Fruit fly (Drosophila melanogaster) whole organism, embryonic: ENCODE data around the gene Snx27.

Source experiments
- Antp ChIP-seq: fragments of 200-800 bp; sonication (Bioruptor generic); optimal IDR thresholded peaks from 3 replicates; lab custom pipeline; 2016; ENCODE audit warnings: missing biosample characterization, missing genetic modification characterization
- Atf-2 ChIP-seq: fragments of 200-800 bp; sonication (Bioruptor generic); optimal IDR thresholded peaks from 2 replicates; lab custom pipeline; 2016; ENCODE audit warnings: missing biosample characterization, missing genetic modification characterization
- B-H2 ChIP-seq: fragments of 200-800 bp; sonication (Bioruptor generic); optimal IDR thresholded peaks from 2 replicates; lab custom pipeline; 2018; ENCODE audit warnings: missing biosample characterization, mild to moderate bottlenecking, missing genetic modification characterization
- BEAF-32 ChIP-seq: fragments of 200-800 bp; sonication (Bioruptor generic); optimal IDR thresholded peaks from 3 replicates; lab custom pipeline; 2017; ENCODE audit warnings: missing biosample characterization, missing genetic modification characterization, mild to moderate bottlenecking, moderate library complexity, missing genetic modification reagents
- CG12659 ChIP-seq: fragments of 200-800 bp; sonication (Bioruptor generic); optimal IDR thresholded peaks from 3 replicates; lab custom pipeline; 2017; ENCODE audit warnings: mild to moderate bottlenecking, missing biosample characterization, missing genetic modification reagents, missing genetic modification characterization
- CG12769 ChIP-seq: fragments of 200-800 bp; sonication (Bioruptor generic); optimal IDR thresholded peaks from 2 replicates; lab custom pipeline; 2019; ENCODE audit warnings: missing biosample characterization, mild to moderate bottlenecking, missing genetic modification characterization, moderate library complexity
- CG14014 ChIP-seq: fragments of 200-800 bp; sonication (Bioruptor generic); IDR thresholded peaks from 2 replicates; pipeline ENCODE4 v1.3.6; 2022; ENCODE audit warnings: missing biosample characterization, missing genetic modification characterization
- CG15011 ChIP-seq: fragments of 200-800 bp; sonication (Bioruptor generic); optimal IDR thresholded peaks from 3 replicates; lab custom pipeline; 2018; ENCODE audit warnings: missing biosample characterization, mild to moderate bottlenecking, missing genetic modification characterization
- CG15696 ChIP-seq: fragments of 200-800 bp; sonication (Bioruptor generic); optimal IDR thresholded peaks from 2 replicates; lab custom pipeline; 2019; ENCODE audit warnings: missing biosample characterization, mild to moderate bottlenecking, missing genetic modification characterization, moderate library complexity
- CG17359 ChIP-seq: fragments of 200-800 bp; sonication (Bioruptor generic); optimal IDR thresholded peaks from 3 replicates; lab custom pipeline; 2018; ENCODE audit warnings: missing biosample characterization, mild to moderate bottlenecking, missing genetic modification characterization, moderate library complexity
- CG17612 ChIP-seq: fragments of 200-800 bp; sonication (Bioruptor generic); IDR thresholded peaks from 2 replicates; pipeline ENCODE4 v1.3.6; 2022; ENCODE audit warnings: missing biosample characterization, missing genetic modification characterization
- CG18262 ChIP-seq: fragments of 200-800 bp; optimal IDR thresholded peaks from 3 replicates; lab custom pipeline; 2019; ENCODE audit warnings: missing biosample characterization, mild to moderate bottlenecking, missing genetic modification characterization, moderate library complexity
- CG1832 ChIP-seq: fragments of 200-800 bp; sonication (Bioruptor generic); optimal IDR thresholded peaks from 2 replicates; lab custom pipeline; 2017; ENCODE audit warnings: missing biosample characterization, mild to moderate bottlenecking, missing genetic modification characterization, inconsistent platforms
- CG32532 ChIP-seq: fragments of 200-800 bp; sonication (Bioruptor generic); IDR thresholded peaks from 2 replicates; pipeline ENCODE4 v1.3.6; 2022; ENCODE audit warnings: missing biosample characterization, missing genetic modification characterization
- CG34224 ChIP-seq: fragments of 200-800 bp; sonication (Bioruptor generic); IDR thresholded peaks from 3 replicates; pipeline ENCODE4 v1.3.6; 2022; ENCODE audit warnings: missing biosample characterization, missing genetic modification characterization; ENCODE audit not compliant: partially characterized antibody
- CG3847 ChIP-seq: fragments of 200-800 bp; sonication (Bioruptor generic); IDR thresholded peaks from 2 replicates; pipeline ENCODE4 v1.3.6; 2022; ENCODE audit warnings: missing biosample characterization, missing genetic modification characterization
- CG7839 ChIP-seq: fragments of 200-800 bp; sonication (Bioruptor generic); optimal IDR thresholded peaks from 3 replicates; lab custom pipeline; 2018; ENCODE audit warnings: missing biosample characterization, mild to moderate bottlenecking, missing genetic modification characterization, moderate library complexity
- CG8765 ChIP-seq: fragments of 200-800 bp; sonication (Bioruptor generic); IDR thresholded peaks from 2 replicates; pipeline ENCODE4 v1.3.6; 2022; ENCODE audit warnings: missing biosample characterization, missing genetic modification characterization
- D ChIP-seq, 2 experiments: fragments of 200-800 bp in 1 of 2; fragments of >200 bp in 1 of 2; sonication (Bioruptor generic) in 1 of 2; optimal IDR thresholded peaks; 2 replicates in 1 of 2; 3 replicates in 1 of 2; lab custom pipeline; 2017; ENCODE audit warnings: mild to moderate bottlenecking in 1 of 2, missing biosample characterization in 1 of 2, missing genetic modification characterization in 1 of 2, missing genetic modification reagents in 1 of 2
- D19A ChIP-seq: fragments of 200-800 bp; optimal IDR thresholded peaks from 3 replicates; lab custom pipeline; 2019; ENCODE audit warnings: missing biosample characterization, mild to moderate bottlenecking, missing genetic modification characterization, moderate library complexity
- Dll ChIP-seq: fragments of 200-800 bp; sonication (Bioruptor generic); IDR thresholded peaks from 4 replicates; pipeline ENCODE4 v1.3.6; 2022; ENCODE audit warnings: missing biosample characterization, missing genetic modification characterization; ENCODE audit not compliant: partially characterized antibody
- Elba2 ChIP-seq: fragments of 200-800 bp; sonication (Bioruptor generic); optimal IDR thresholded peaks from 3 replicates; lab custom pipeline; 2016; ENCODE audit warnings: missing biosample characterization, missing genetic modification characterization
- HHEX ChIP-seq: fragments of 200-800 bp; sonication (Bioruptor generic); optimal IDR thresholded peaks from 3 replicates; lab custom pipeline; 2017; ENCODE audit warnings: missing biosample characterization, mild to moderate bottlenecking, missing genetic modification characterization, missing genetic modification reagents
- Hmr ChIP-seq: fragments of 200-800 bp; sonication (Bioruptor generic); optimal IDR thresholded peaks from 3 replicates; lab custom pipeline; 2017; ENCODE audit warnings: mild to moderate bottlenecking, missing biosample characterization, missing genetic modification reagents, missing genetic modification characterization
- Hr78 ChIP-seq, 2 experiments: fragments of 200-800 bp in 1 of 2; fragments of >200 bp in 1 of 2; sonication (Bioruptor generic) in 1 of 2; optimal IDR thresholded peaks; 2 replicates each; lab custom pipeline; 2017 to 2019; ENCODE audit warnings: missing biosample characterization in 2 of 2, missing genetic modification characterization in 2 of 2, mild to moderate bottlenecking in 1 of 2, moderate library complexity in 1 of 2
- Myb ChIP-seq: fragments of 200-800 bp; sonication (Bioruptor generic); optimal IDR thresholded peaks from 2 replicates; lab custom pipeline; 2016; ENCODE audit warnings: missing biosample characterization, missing genetic modification characterization
- NfI ChIP-seq: fragments of 200-800 bp; sonication (Bioruptor generic); optimal IDR thresholded peaks from 3 replicates; lab custom pipeline; 2018; ENCODE audit warnings: missing biosample characterization, mild to moderate bottlenecking, missing genetic modification characterization, moderate library complexity
- Pdp1 ChIP-seq, 2 experiments: fragments of 200-800 bp; sonication (Bioruptor generic); optimal IDR thresholded peaks; 3 replicates each; lab custom pipeline; 2016; ENCODE audit warnings: missing biosample characterization in 2 of 2, missing genetic modification characterization in 2 of 2, mild to moderate bottlenecking in 1 of 2, moderate library complexity in 1 of 2
- Rfx ChIP-seq: fragments of 200-800 bp; sonication (Bioruptor generic); IDR thresholded peaks from 2 replicates; pipeline ENCODE4 v1.3.6; 2022; ENCODE audit warnings: missing biosample characterization, missing genetic modification characterization
- Sry-δ ChIP-seq: fragments of 200-800 bp; sonication (Bioruptor generic); optimal IDR thresholded peaks from 2 replicates; lab custom pipeline; 2016; ENCODE audit warnings: missing biosample characterization, missing genetic modification characterization
- Vsx1 ChIP-seq: fragments of 200-800 bp; sonication (Bioruptor generic); optimal IDR thresholded peaks from 2 replicates; lab custom pipeline; 2017; ENCODE audit warnings: missing biosample characterization, mild to moderate bottlenecking, missing genetic modification characterization, missing genetic modification reagents
- bcd ChIP-seq: fragments of 200-800 bp; sonication (Bioruptor generic); optimal IDR thresholded peaks from 2 replicates; lab custom pipeline; 2017; ENCODE audit warnings: missing biosample characterization, mild to moderate bottlenecking, missing genetic modification characterization
- br ChIP-seq: fragments of >200 bp; optimal IDR thresholded peaks from 2 replicates; lab custom pipeline; 2017
- chif ChIP-seq, 2 experiments: fragments of 200-800 bp; sonication (Bioruptor generic); optimal IDR thresholded peaks; 3 replicates each; lab custom pipeline; 2016; ENCODE audit warnings: missing biosample characterization in 2 of 2, missing genetic modification characterization in 2 of 2
- crol ChIP-seq: fragments of 200-800 bp; sonication (Bioruptor generic); IDR thresholded peaks from 2 replicates; pipeline ENCODE4 v1.3.6; 2022; ENCODE audit warnings: missing biosample characterization, missing genetic modification characterization
- danr ChIP-seq: fragments of 200-800 bp; sonication (Bioruptor generic); IDR thresholded peaks from 2 replicates; pipeline ENCODE4 v1.3.6; 2022; ENCODE audit warnings: missing biosample characterization, missing genetic modification characterization
- fd3F ChIP-seq: fragments of 200-800 bp; sonication (Bioruptor generic); optimal IDR thresholded peaks from 2 replicates; lab custom pipeline; 2018; ENCODE audit warnings: missing biosample characterization, mild to moderate bottlenecking, missing genetic modification characterization, moderate library complexity
- fu2 ChIP-seq: fragments of 200-800 bp; sonication (Bioruptor generic); optimal IDR thresholded peaks from 2 replicates; lab custom pipeline; 2016; ENCODE audit warnings: missing biosample characterization, missing genetic modification characterization
- gem ChIP-seq: fragments of 200-800 bp; sonication (Bioruptor generic); optimal IDR thresholded peaks from 2 replicates; lab custom pipeline; 2019; ENCODE audit warnings: missing biosample characterization, mild to moderate bottlenecking, missing genetic modification characterization, moderate library complexity
- lab ChIP-seq: fragments of 200-800 bp; sonication (Bioruptor generic); optimal IDR thresholded peaks from 3 replicates; lab custom pipeline; 2017; ENCODE audit warnings: missing biosample characterization, missing genetic modification characterization, mild to moderate bottlenecking, moderate library complexity, missing genetic modification reagents
- pan ChIP-seq, 4 experiments: fragments of >200 bp in 3 of 4; fragments of 200-800 bp in 1 of 4; sonication (Bioruptor generic) in 1 of 4; optimal IDR thresholded peaks in 3 of 4; IDR thresholded peaks in 1 of 4; 2 replicates each; pipeline versions ENCODE4 v1.3.6 to Lab custom; 2017 to 2022; ENCODE audit warnings: missing biosample characterization in 2 of 4, missing genetic modification characterization in 2 of 4, mixed read lengths in 1 of 4
- prd ChIP-seq, 3 experiments: fragments of >200 bp in 2 of 3; fragments of 200-800 bp in 1 of 3; sonication (Bioruptor generic) in 1 of 3; optimal IDR thresholded peaks in 2 of 3; IDR thresholded peaks in 1 of 3; 2 replicates in 2 of 3; 3 replicates in 1 of 3; pipeline versions ENCODE4 v1.3.6 to Lab custom; 2017 to 2022; ENCODE audit warnings: missing biosample characterization in 1 of 3, missing genetic modification characterization in 1 of 3
- slbo ChIP-seq: fragments of 200-800 bp; sonication (Bioruptor generic); IDR thresholded peaks from 2 replicates; pipeline ENCODE4 v1.3.6; 2022; ENCODE audit warnings: missing biosample characterization, missing genetic modification characterization
- vnd ChIP-seq: fragments of 200-800 bp; sonication (Bioruptor generic); IDR thresholded peaks from 3 replicates; pipeline ENCODE4 v1.3.6; 2022; ENCODE audit warnings: missing biosample characterization, missing genetic modification characterization; ENCODE audit not compliant: partially characterized antibody
- vvl ChIP-seq: fragments of 200-800 bp; sonication (Bioruptor generic); IDR thresholded peaks from 2 replicates; pipeline ENCODE4 v1.3.6; 2022; ENCODE audit warnings: missing biosample characterization, missing genetic modification characterization
- zen2 ChIP-seq: fragments of 200-800 bp; sonication (Bioruptor generic); IDR thresholded peaks from 3 replicates; pipeline ENCODE4 v1.3.6; 2022; ENCODE audit warnings: missing biosample characterization, missing genetic modification characterization; ENCODE audit not compliant: partially characterized antibody

Gene Snx27

dm6 chrX:5744992-5745732 lies 7.3 kb upstream of the Snx27 start (continued):
- TF ChIP-seq Elba2 (GFP tag; lab: Kevin White, UChicago) (no peak), chif (GFP tag; optimal IDR thresholded peaks at IDR 0.05; lab: Kevin White, UChicago) (peak in 1 of 2 experiments; percentile 41), NfI (GFP tag; lab: Kevin White, UChicago) (no peak), CG17359 (tag; lab: Kevin White, UChicago) (no peak), CG32532 (GFP tag; lab: Robert Waterston, UW) (peak; percentile 38), Atf-2 (GFP tag; lab: Kevin White, UChicago) (peak; percentile 5), lab (GFP tag; lab: Kevin White, UChicago) (peak; percentile 21), D19A (tag; lab: Kevin White, UChicago) (peak; percentile 4), Dll (peak; percentile 81), bcd (peak; percentile 41), crol (GFP tag; lab: Robert Waterston, UW) (peak; percentile 85), fu2 (GFP tag; lab: Kevin White, UChicago) (no peak), CG15696 (tag; lab: Kevin White, UChicago) (no peak), CG14014 (GFP tag; lab: Robert Waterston, UW) (0 out of 2 replicates have a peak, but pooled peaks have one; percentile 7), Pdp1 (GFP tag; optimal IDR thresholded peaks at IDR 0.05; lab: Kevin White, UChicago) (peak in 1 of 2 experiments; percentile 93), Hmr (GFP tag; lab: Kevin White, UChicago) (peak; percentile 41), CG15011 (GFP tag; lab: Kevin White, UChicago) (peak; percentile 22), CG18262 (tag; lab: Kevin White, UChicago) (peak; percentile 37), CG3847 (GFP tag; lab: Robert Waterston, UW) (no peak), HHEX (GFP tag; lab: Kevin White, UChicago) (no peak), gem (tag; lab: Kevin White, UChicago) (peak; percentile 48), vnd (GFP tag; lab: Robert Waterston, UW) (peak; percentile 65), Antp (GFP tag; lab: Kevin White, UChicago) (peak; percentile 31), CG12659 (GFP tag; lab: Kevin White, UChicago) (no peak), CG17612 (GFP tag; lab: Robert Waterston, UW) (no peak), prd (optimal IDR thresholded peaks at IDR 0.05; lab: Kevin White, UChicago) (no peak), prd (GFP tag; IDR thresholded peaks at IDR 0.05; lab: Robert Waterston, UW) (peak; percentile 32; the same call in 1 of the 3 replicates), Vsx1 (GFP tag; lab: Kevin White, UChicago) (no peak), CG12769 (tag; lab: Kevin White, UChicago) (peak; percentile 34), br (lab: Kevin White, UChicago) (no peak), CG7839 (tag; lab: Kevin White, UChicago) (peak; percentile 19), Sry-δ (peak; percentile 69), danr (GFP tag; lab: Robert Waterston, UW) (no peak), slbo (GFP tag; lab: Robert Waterston, UW) (peak; percentile 61), Hr78 (GFP tag; optimal IDR thresholded peaks at IDR 0.05; lab: Kevin White, UChicago) (peak in 1 of 2 experiments; percentile 36), D (optimal IDR thresholded peaks at IDR 0.05; lab: Kevin White, UChicago) (no peak), D (GFP tag; optimal IDR thresholded peaks at IDR 0.05; lab: Kevin White, UChicago) (peak; percentile 15), B-H2 (no peak), vvl (0 out of 2 replicates have a peak, but pooled peaks have one; percentile 7), CG34224 (GFP tag; lab: Robert Waterston, UW) (peak; percentile 68), fd3F (GFP tag; lab: Kevin White, UChicago) (no peak), Myb (peak; percentile 5), CG1832 (GFP tag; lab: Kevin White, UChicago) (peak; percentile 79), CG8765 (GFP tag; lab: Robert Waterston, UW) (no peak), pan (optimal IDR thresholded peaks at IDR 0.05; lab: Kevin White, UChicago) (no peak), pan (GFP tag; optimal IDR thresholded peaks at IDR 0.05 in 1 of 2, IDR thresholded peaks at IDR 0.05 in 1 of 2) (peak in 1 of 2 experiments; percentile 38), BEAF-32 (peak; percentile 79), Rfx (GFP tag; lab: Robert Waterston, UW) (peak; percentile 58), zen2 (GFP tag; lab: Robert Waterston, UW) (peak; percentile 34; the same call in 1 of the 3 replicates)
